Worm (Caenorhabditis elegans): ENCODE results near the gene F08F3.4.

Gene F08F3.4

ce11 chrV:5453615-5454014 lies 42.9 kb downstream of the F08F3.4 start, which contains the start of gene glc-3:
Gene glc-3 (minus strand): TSS chrV:5453715.
- TF ChIP-seq mep-1 (tag; optimal IDR thresholded peaks at IDR 0.05) (no peak), nhr-19 (GFP tag; conservative IDR thresholded peaks at IDR 0.05) (no peak), sox-4 (tag; optimal IDR thresholded peaks at IDR 0.05) (no peak), ceh-82 (tag; optimal IDR thresholded peaks at IDR 0.05) (no peak), lin-14 (GFP tag; optimal IDR thresholded peaks at IDR 0.05) (no peak), swsn-7 (tag; optimal IDR thresholded peaks at IDR 0.05) (no peak)

DNA sequence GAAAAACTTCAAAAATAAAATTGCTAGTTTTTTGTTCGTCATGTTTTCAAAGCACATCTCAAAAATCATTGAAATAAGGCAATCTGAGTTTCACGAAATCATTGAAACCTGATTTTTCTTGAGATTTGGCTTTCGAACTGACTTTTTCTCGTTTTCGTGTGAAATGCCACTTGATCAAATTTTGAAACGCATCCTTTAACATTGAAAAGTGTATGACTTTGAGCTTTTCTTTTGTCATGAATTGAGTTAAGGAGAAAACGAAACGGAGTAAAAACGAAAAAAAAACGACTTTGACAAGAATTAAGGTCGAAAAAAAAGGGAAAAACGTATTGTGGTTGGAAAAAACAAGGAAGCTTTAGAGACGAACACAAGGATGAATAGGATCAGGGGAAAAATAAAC lies 44.2 kb downstream of the F08F3.4 start:
- TF ChIP-seq skn-1 (tag; optimal IDR thresholded peaks at IDR 0.05) (no peak), rnt-1 (tag; optimal IDR thresholded peaks at IDR 0.05) (no peak), nhr-12 (tag; optimal IDR thresholded peaks at IDR 0.05) (no peak), ceh-82 (tag; optimal IDR thresholded peaks at IDR 0.05) (no peak), mdl-1 (tag; optimal IDR thresholded peaks at IDR 0.05) (no peak), vab-15 (tag; optimal IDR thresholded peaks at IDR 0.05) (no peak), C04F5.9 (tag; optimal IDR thresholded peaks at IDR 0.05) (no peak), hlh-17 (GFP tag; optimal IDR thresholded peaks at IDR 0.05; ENCODE audit: borderline replicate concordance) (no peak), C34B4.2 (tag; optimal IDR thresholded peaks at IDR 0.05) (no peak), lin-14 (GFP tag; optimal IDR thresholded peaks at IDR 0.05) (peak; percentile 16), lir-3 (tag; optimal IDR thresholded peaks at IDR 0.05; ENCODE audit: poor library complexity) (no peak), fkh-10 (GFP tag; optimal IDR thresholded peaks at IDR 0.05) (peak; percentile 72)

DNA sequence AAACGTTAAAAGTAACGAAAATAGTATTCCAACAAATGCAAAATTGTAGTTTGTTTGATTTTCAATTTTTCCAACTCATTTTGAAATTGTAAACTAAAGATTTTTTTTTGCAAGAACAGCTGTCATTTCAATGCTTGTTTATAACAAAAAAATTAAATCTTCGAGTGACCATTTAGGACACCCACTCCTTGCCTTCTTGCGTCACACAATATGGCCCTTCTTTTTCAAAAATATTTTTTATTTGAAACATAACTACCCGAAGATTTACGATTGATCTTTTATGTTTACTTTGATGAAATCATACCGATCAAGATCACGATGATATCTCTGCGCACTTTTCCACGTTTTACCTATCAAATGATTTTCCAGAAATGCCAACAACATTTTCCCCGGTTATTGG lies 49.1 kb downstream of the F08F3.4 start, which contains the start of gene ZC317.2:
ZC317.2 (plus strand) TSS at position 301 of the 400 bp plus-strand sequence.
- TF ChIP-seq sox-4 (tag; optimal IDR thresholded peaks at IDR 0.05) (no peak), isw-1 (GFP tag; IDR thresholded peaks at IDR 0.05) (no peak), swsn-7 (tag; optimal IDR thresholded peaks at IDR 0.05) (no peak), C04F5.9 (tag; optimal IDR thresholded peaks at IDR 0.05) (no peak), lsy-2 (tag; optimal IDR thresholded peaks at IDR 0.05) (no peak), ceh-90 (tag; optimal IDR thresholded peaks at IDR 0.05) (no peak), hlh-4 (tag; optimal IDR thresholded peaks at IDR 0.05) (no peak)

Data from whole organism, L1 larva.